Worm (Caenorhabditis elegans) whole organism, midembryonic: ENCODE results near the gene dlc-1.

ENCODE experiments used
- T22C8.4 ChIP-seq: fragments of 200-800 bp; sonication (Bioruptor generic); IDR thresholded peaks from 2 replicates; pipeline ENCODE4 v1.3.6; 2022; ENCODE audit warnings: missing genetic modification characterization, missing compliant biosample characterization
- cog-1 ChIP-seq: sonication (generic microtip); optimal IDR thresholded peaks from 2 replicates; lab custom pipeline; 2016; ENCODE audit warnings: missing genetic modification characterization, missing compliant biosample characterization
- flt-1 ChIP-seq: fragments of 200-800 bp; sonication (Bioruptor generic); IDR thresholded peaks from 2 replicates; pipeline ENCODE4 v1.3.6; 2022; ENCODE audit warnings: missing genetic modification characterization, missing compliant biosample characterization
- klf-2 ChIP-seq: fragments of 200-800 bp; sonication (Bioruptor generic); conservative IDR thresholded peaks from 2 replicates; pipeline ENCODE4 v1.3.6; 2022; ENCODE audit warnings: missing genetic modification reagents, missing genetic modification characterization, missing compliant biosample characterization
- med-1 ChIP-seq: sonication (generic microtip); optimal IDR thresholded peaks from 2 replicates; lab custom pipeline; 2017; ENCODE audit warnings: missing genetic modification characterization, mild to moderate bottlenecking, missing compliant biosample characterization, antibody characterized with exemption, missing genetic modification reagents; ENCODE audit not compliant: insufficient read depth
- ref-1 ChIP-seq: fragments of 200-800 bp; sonication (Bioruptor generic); conservative IDR thresholded peaks from 2 replicates; pipeline ENCODE4 v1.3.6; 2022; ENCODE audit warnings: missing genetic modification reagents, missing genetic modification characterization, missing compliant biosample characterization
- tab-1 ChIP-seq: fragments of 200-800 bp; sonication (Bioruptor generic); IDR thresholded peaks from 2 replicates; pipeline ENCODE4 v1.3.6; 2022; ENCODE audit warnings: missing genetic modification characterization, missing compliant biosample characterization
- ztf-23 ChIP-seq: fragments of 200-800 bp; sonication (Bioruptor generic); IDR thresholded peaks from 2 replicates; pipeline ENCODE4 v1.3.6; 2022; ENCODE audit warnings: missing genetic modification reagents, missing genetic modification characterization, missing compliant biosample characterization
- ztf-29 ChIP-seq: fragments of 200-800 bp; sonication (Bioruptor generic); IDR thresholded peaks from 2 replicates; pipeline ENCODE4 v1.3.6; 2022; ENCODE audit warnings: missing genetic modification reagents, missing genetic modification characterization, missing compliant biosample characterization

Gene dlc-1

DNA sequence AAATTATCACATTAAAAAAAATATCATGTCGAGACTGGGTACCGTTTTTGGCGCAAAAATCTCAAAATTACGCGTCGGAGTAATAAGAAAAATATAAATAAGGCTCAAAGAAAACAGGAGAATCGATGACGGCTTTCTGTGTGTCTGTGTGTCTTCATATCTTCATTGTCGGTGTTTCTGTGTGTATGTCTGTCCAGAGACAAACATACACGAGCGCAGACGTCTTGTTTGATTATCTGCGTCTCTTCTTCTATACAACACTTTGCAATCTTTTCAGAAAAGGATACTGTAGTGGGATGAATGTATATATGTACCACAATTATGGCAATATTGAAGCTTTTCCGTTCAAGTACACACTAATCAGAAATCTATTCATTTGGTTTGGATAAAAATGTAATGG lies 19.2 kb downstream of the dlc-1 start, which contains the start of gene C05D11.13:
Gene C05D11.13, minus strand, starts transcription at position 252 of the 400 bp plus-strand sequence.
- TF ChIP-seq klf-2 (no peak), T22C8.4 (GFP tag; lab: Robert Waterston, UW) (no peak), med-1 (no peak), tab-1 (GFP tag; lab: Robert Waterston, UW) (no peak), ref-1 (no peak), ztf-29 (GFP tag; lab: Robert Waterston, UW) (no peak), ztf-23 (GFP tag; lab: Robert Waterston, UW) (no peak), cog-1 (tag; lab: Kevin White, UChicago) (no peak), flt-1 (GFP tag; lab: Robert Waterston, UW) (no peak)

DNA sequence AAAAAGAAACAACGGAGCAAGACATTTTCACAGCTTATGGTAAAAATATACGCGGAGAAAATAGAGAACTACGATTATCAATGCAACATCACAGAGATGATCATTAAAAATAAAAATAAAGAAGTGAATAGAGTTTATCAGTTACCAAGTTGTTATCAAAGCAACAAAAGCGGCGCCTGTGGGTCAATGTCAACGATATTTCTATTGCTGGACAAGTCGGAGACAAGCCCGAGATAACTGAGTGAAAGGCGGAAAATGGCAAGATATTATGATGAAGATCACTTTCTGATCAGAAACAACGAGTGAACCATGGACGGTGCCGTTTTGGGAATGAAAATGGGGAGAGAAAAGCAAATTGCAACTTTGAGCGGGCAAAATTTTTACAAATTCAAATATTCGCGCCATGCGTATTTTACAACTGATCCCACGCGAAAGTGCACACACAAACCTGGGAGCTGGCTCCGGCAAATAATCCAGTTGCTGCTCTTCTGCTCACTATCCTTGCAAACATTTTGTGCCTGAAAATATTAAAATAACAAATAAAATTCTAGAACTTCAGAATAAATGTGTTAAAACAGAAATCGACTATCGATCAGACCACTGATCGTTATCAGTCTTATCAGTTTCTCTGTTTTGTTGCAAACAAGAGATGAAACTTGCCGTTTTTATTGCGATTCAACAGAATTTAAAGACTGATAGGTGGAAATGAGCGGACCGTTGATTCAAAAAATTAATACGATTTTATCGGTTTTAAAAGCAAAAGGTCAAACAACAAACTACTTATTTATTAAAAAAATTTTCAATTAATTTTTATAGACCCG lies 21.1 kb downstream of the dlc-1 start, which contains the start of gene mel-32:
Gene mel-32, minus strand, starts transcription at position 696 of the 821 bp plus-strand sequence.
- TF ChIP-seq ztf-29 (GFP tag; lab: Robert Waterston, UW) (no peak), med-1 (no peak)

- TF ChIP-seq med-1 (no peak), flt-1 (GFP tag; lab: Robert Waterston, UW) (no peak), ztf-23 (GFP tag; lab: Robert Waterston, UW) (no peak), klf-2 (no peak), tab-1 (GFP tag; lab: Robert Waterston, UW) (no peak), cog-1 (tag; lab: Kevin White, UChicago) (no peak), ztf-29 (GFP tag; lab: Robert Waterston, UW) (no peak), T22C8.4 (GFP tag; lab: Robert Waterston, UW) (no peak), ref-1 (no peak)
Observed at ce11 chrIII:6439854-6440253, 23.7 kb downstream of the dlc-1 start.

ce11 chrIII:6436308-6436707 lies 27.3 kb downstream of the dlc-1 start, which contains the start of gene C05D11.1:
TSS of gene C05D11.1 (plus strand) at chrIII:6436608.
- TF ChIP-seq ztf-23 (GFP tag; lab: Robert Waterston, UW), result no peak
- TF ChIP-seq flt-1 (GFP tag; lab: Robert Waterston, UW), result no peak
- TF ChIP-seq med-1, result no peak
- TF ChIP-seq tab-1 (GFP tag; lab: Robert Waterston, UW), result no peak
- TF ChIP-seq klf-2, result no peak
- TF ChIP-seq cog-1 (tag; lab: Kevin White, UChicago), result no peak
- no peak for TF ChIP-seq ref-1
- TF ChIP-seq T22C8.4 (GFP tag; lab: Robert Waterston, UW), result no peak
- TF ChIP-seq ztf-29 (GFP tag; lab: Robert Waterston, UW), result no peak

ce11 chrIII:6432939-6433338 lies 30.6 kb downstream of the dlc-1 start, which contains the start of gene vps-16:
TSS of gene vps-16 (plus strand) at chrIII:6433239.
- TF ChIP-seq ref-1, result no peak
- TF ChIP-seq ztf-29 (GFP tag; lab: Robert Waterston, UW), result no peak
- no peak for TF ChIP-seq klf-2
- TF ChIP-seq med-1, result no peak
- TF ChIP-seq tab-1 (GFP tag; lab: Robert Waterston, UW), result no peak
- TF ChIP-seq ztf-23 (GFP tag; lab: Robert Waterston, UW), result no peak
- no peak for TF ChIP-seq flt-1 (GFP tag; lab: Robert Waterston, UW)
- TF ChIP-seq cog-1 (tag; lab: Kevin White, UChicago), result no peak
- no peak for TF ChIP-seq T22C8.4 (GFP tag; lab: Robert Waterston, UW)

- TF ChIP-seq flt-1 (GFP tag; lab: Robert Waterston, UW) (peak; percentile 68; the same call in 1 of the 2 replicates), ztf-23 (GFP tag; lab: Robert Waterston, UW) (no peak)
Observed at ce11 chrIII:6431766-6432228, 31.8 kb downstream of the dlc-1 start, which contains the start of the genes mrps-17 and txdc-9. TSS of gene mrps-17 (minus strand) at chrIII:6431798. TSS of gene txdc-9 (plus strand) at chrIII:6432178.

ce11 chrIII:6430834-6431233 lies 32.7 kb downstream of the dlc-1 start, which contains the start of gene popl-1:
TSS of gene popl-1 (minus strand) at chrIII:6430934.
- TF ChIP-seq ztf-29 (GFP tag; lab: Robert Waterston, UW) (no peak), med-1 (no peak), flt-1 (GFP tag; lab: Robert Waterston, UW) (no peak)

- no peak for TF ChIP-seq ref-1
- no peak for TF ChIP-seq T22C8.4 (GFP tag; lab: Robert Waterston, UW)
- TF ChIP-seq ztf-23 (GFP tag; lab: Robert Waterston, UW), result no peak
- no peak for TF ChIP-seq klf-2
- TF ChIP-seq cog-1 (tag; lab: Kevin White, UChicago), result no peak
- TF ChIP-seq flt-1 (GFP tag; lab: Robert Waterston, UW), result no peak
- no peak for TF ChIP-seq tab-1 (GFP tag; lab: Robert Waterston, UW)
- TF ChIP-seq ztf-29 (GFP tag; lab: Robert Waterston, UW), result no peak
- no peak for TF ChIP-seq med-1
Observed at ce11 chrIII:6427205-6427604, 36.4 kb downstream of the dlc-1 start, which contains the start of gene C05D11.8. TSS of gene C05D11.8 (minus strand) at chrIII:6427305.

- TF ChIP-seq tab-1 (GFP tag; lab: Robert Waterston, UW), result no peak
- TF ChIP-seq ztf-29 (GFP tag; lab: Robert Waterston, UW), result no peak
- no peak for TF ChIP-seq ztf-23 (GFP tag; lab: Robert Waterston, UW)
- no peak for TF ChIP-seq flt-1 (GFP tag; lab: Robert Waterston, UW)
- TF ChIP-seq med-1, result no peak
- TF ChIP-seq cog-1 (tag; lab: Kevin White, UChicago), result no peak
- TF ChIP-seq ref-1, result no peak
- TF ChIP-seq T22C8.4 (GFP tag; lab: Robert Waterston, UW), result no peak
- no peak for TF ChIP-seq klf-2
Observed at ce11 chrIII:6422721-6423120, 40.9 kb downstream of the dlc-1 start.

ce11 chrIII:6421973-6422511 lies 41.5 kb downstream of the dlc-1 start:
- no peak for TF ChIP-seq flt-1 (GFP tag; lab: Robert Waterston, UW)
- no peak for TF ChIP-seq ref-1
- no peak for TF ChIP-seq ztf-23 (GFP tag; lab: Robert Waterston, UW)
- no peak for TF ChIP-seq klf-2
- no peak for TF ChIP-seq cog-1 (tag; lab: Kevin White, UChicago)
- TF ChIP-seq med-1, result no peak
- no peak for TF ChIP-seq ztf-29 (GFP tag; lab: Robert Waterston, UW)
- no peak for TF ChIP-seq T22C8.4 (GFP tag; lab: Robert Waterston, UW)
- TF ChIP-seq tab-1 (GFP tag; lab: Robert Waterston, UW), result no peak
